Worm (Caenorhabditis elegans) whole organism, L1 larva: ENCODE measurements around the gene zig-13.

ENCODE experiments used
- F16B12.6 ChIP-seq: fragments of 150-350 bp; optimal IDR thresholded peaks from 2 replicates; lab custom pipeline; 2014; ENCODE audit warnings: missing biosample characterization, missing genetic modification characterization
- aha-1 ChIP-seq: fragments of 150-350 bp; optimal IDR thresholded peaks from 2 replicates; lab custom pipeline; 2014; ENCODE audit warnings: missing biosample characterization, missing genetic modification characterization
- ces-1 ChIP-seq: fragments of 150-350 bp; optimal IDR thresholded peaks from 2 replicates; lab custom pipeline; 2014; ENCODE audit warnings: missing biosample characterization, missing genetic modification reagents, missing genetic modification characterization
- efl-1 ChIP-seq, 4 experiments: fragments of 150-350 bp; optimal IDR thresholded peaks in 3 of 4; peaks in 1 of 4; 1 replicate in 1 of 4; 2 replicates in 3 of 4; lab custom pipeline; 2014; ENCODE audit warnings: missing biosample characterization in 2 of 4, missing genetic modification characterization in 2 of 4, missing genetic modification reagents in 2 of 4
- egl-27 ChIP-seq, 2 experiments: fragments of 150-350 bp in 1 of 2; sonication (generic microtip); optimal IDR thresholded peaks; 3 replicates each; lab custom pipeline; 2017 to 2018; ENCODE audit warnings: missing biosample characterization in 2 of 2, missing genetic modification characterization in 2 of 2, missing genetic modification reagents in 2 of 2
- elt-2 ChIP-seq: sonication (generic microtip); optimal IDR thresholded peaks from 2 replicates; lab custom pipeline; 2016; ENCODE audit warnings: missing genetic modification characterization, mild to moderate bottlenecking, inconsistent platforms, missing compliant biosample characterization, missing genetic modification reagents
- elt-3 ChIP-seq, 6 experiments: fragments of 150-350 bp in 1 of 6; sonication (generic microtip); optimal IDR thresholded peaks; 2 replicates each; lab custom pipeline; 2017 to 2018; ENCODE audit warnings: missing biosample characterization in 6 of 6, missing genetic modification characterization in 6 of 6, inconsistent platforms in 1 of 6
- grh-1 ChIP-seq: fragments of 200-800 bp; sonication (Bioruptor generic); IDR thresholded peaks from 2 replicates; pipeline ENCODE4 v1.3.6; 2022; ENCODE audit warnings: missing genetic modification reagents, missing genetic modification characterization, missing compliant biosample characterization
- hpl-2 ChIP-seq: fragments of 150-350 bp; optimal IDR thresholded peaks from 2 replicates; lab custom pipeline; 2014; ENCODE audit warnings: missing biosample characterization, missing genetic modification reagents, missing genetic modification characterization
- irx-1 ChIP-seq: sonication (generic microtip); optimal IDR thresholded peaks from 2 replicates; lab custom pipeline; 2016; ENCODE audit warnings: missing genetic modification characterization, missing compliant biosample characterization
- jun-1 ChIP-seq: fragments of 150-350 bp; optimal IDR thresholded peaks from 2 replicates; lab custom pipeline; 2014; ENCODE audit warnings: missing biosample characterization, missing genetic modification reagents, missing genetic modification characterization
- lin-15B ChIP-seq: fragments of 150-350 bp; sonication (generic microtip); optimal IDR thresholded peaks from 3 replicates; lab custom pipeline; 2014; ENCODE audit warnings: missing biosample characterization, missing genetic modification characterization
- lin-35 ChIP-seq, 2 experiments: fragments of 150-350 bp; optimal IDR thresholded peaks; 2 replicates each; lab custom pipeline; 2014; ENCODE audit warnings: missing biosample characterization in 2 of 2, missing genetic modification characterization in 2 of 2, missing genetic modification reagents in 2 of 2
- lsy-2 ChIP-seq, 2 experiments: fragments of 150-350 bp; optimal IDR thresholded peaks; 2 replicates each; lab custom pipeline; 2014; ENCODE audit warnings: missing biosample characterization in 2 of 2, missing genetic modification characterization in 2 of 2
- mdl-1 ChIP-seq, 2 experiments: fragments of 150-350 bp; optimal IDR thresholded peaks; 2 replicates each; lab custom pipeline; 2014 to 2017; ENCODE audit warnings: missing biosample characterization in 2 of 2, missing genetic modification characterization in 2 of 2, inconsistent platforms in 1 of 2
- mef-2 ChIP-seq: fragments of 150-350 bp; optimal IDR thresholded peaks from 2 replicates; lab custom pipeline; 2014; ENCODE audit warnings: missing biosample characterization, missing genetic modification characterization
- nhr-11 ChIP-seq: fragments of 150-350 bp; optimal IDR thresholded peaks from 2 replicates; lab custom pipeline; 2014; ENCODE audit warnings: missing biosample characterization, missing genetic modification characterization
- nhr-19 ChIP-seq: fragments of 200-800 bp; sonication (Bioruptor generic); conservative IDR thresholded peaks from 2 replicates; pipeline ENCODE4 v1.3.6; 2022; ENCODE audit warnings: missing genetic modification characterization, missing compliant biosample characterization
- nhr-237 ChIP-seq: fragments of 150-350 bp; optimal IDR thresholded peaks from 2 replicates; lab custom pipeline; 2014; ENCODE audit warnings: missing biosample characterization, missing genetic modification characterization
- nhr-28 ChIP-seq: fragments of 150-350 bp; optimal IDR thresholded peaks from 2 replicates; lab custom pipeline; 2014; ENCODE audit warnings: missing biosample characterization, missing genetic modification characterization
- nhr-77 ChIP-seq: fragments of 150-350 bp; optimal IDR thresholded peaks from 2 replicates; lab custom pipeline; 2014; ENCODE audit warnings: missing biosample characterization, missing genetic modification characterization
- nhr-84 ChIP-seq: sonication (generic microtip); optimal IDR thresholded peaks from 2 replicates; lab custom pipeline; 2017; ENCODE audit warnings: missing biosample characterization, missing genetic modification characterization
- nhr-85 ChIP-seq: sonication (generic microtip); peaks from one replicate; lab custom pipeline; 2016; ENCODE audit warnings: missing genetic modification characterization, inconsistent platforms, missing compliant biosample characterization
- nhr-90 ChIP-seq: sonication (generic microtip); optimal IDR thresholded peaks from 2 replicates; lab custom pipeline; 2016; ENCODE audit warnings: mild to moderate bottlenecking, missing genetic modification characterization, missing compliant biosample characterization; ENCODE audit not compliant: poor library complexity
- pag-3 ChIP-seq: sonication (generic microtip); optimal IDR thresholded peaks from 2 replicates; lab custom pipeline; 2017; ENCODE audit warnings: missing genetic modification characterization, mild to moderate bottlenecking, missing compliant biosample characterization, antibody characterized with exemption, borderline replicate concordance; ENCODE audit not compliant: insufficient read depth
- pax-3 ChIP-seq: fragments of 200-800 bp; sonication (Bioruptor generic); optimal IDR thresholded peaks from 2 replicates; lab custom pipeline; 2018; ENCODE audit warnings: mild to moderate bottlenecking, missing genetic modification characterization, moderate library complexity, missing compliant biosample characterization
- pqm-1 ChIP-seq: sonication (generic microtip); optimal IDR thresholded peaks from 3 replicates; lab custom pipeline; 2017; ENCODE audit warnings: missing biosample characterization, missing genetic modification characterization
- snu-23 ChIP-seq: sonication (generic microtip); optimal IDR thresholded peaks from 2 replicates; lab custom pipeline; 2016; ENCODE audit warnings: missing genetic modification characterization, missing compliant biosample characterization
- sup-37 ChIP-seq: fragments of 200-800 bp; sonication (Bioruptor generic); optimal IDR thresholded peaks from 2 replicates; lab custom pipeline; 2018; ENCODE audit warnings: mild to moderate bottlenecking, missing genetic modification characterization, missing compliant biosample characterization
- swsn-7 ChIP-seq: sonication (generic microtip); optimal IDR thresholded peaks from 2 replicates; lab custom pipeline; 2016; ENCODE audit warnings: missing genetic modification characterization, missing compliant biosample characterization
- tlp-1 ChIP-seq: fragments of 150-350 bp; optimal IDR thresholded peaks from 2 replicates; lab custom pipeline; 2014; ENCODE audit warnings: missing biosample characterization, missing genetic modification characterization
- unc-30 ChIP-seq: sonication (generic microtip); optimal IDR thresholded peaks from 2 replicates; lab custom pipeline; 2017; ENCODE audit warnings: missing biosample characterization, missing genetic modification characterization
- ztf-4 ChIP-seq: fragments of 150-350 bp; optimal IDR thresholded peaks from 2 replicates; lab custom pipeline; 2014; ENCODE audit warnings: missing biosample characterization, missing genetic modification characterization

Gene zig-13

DNA sequence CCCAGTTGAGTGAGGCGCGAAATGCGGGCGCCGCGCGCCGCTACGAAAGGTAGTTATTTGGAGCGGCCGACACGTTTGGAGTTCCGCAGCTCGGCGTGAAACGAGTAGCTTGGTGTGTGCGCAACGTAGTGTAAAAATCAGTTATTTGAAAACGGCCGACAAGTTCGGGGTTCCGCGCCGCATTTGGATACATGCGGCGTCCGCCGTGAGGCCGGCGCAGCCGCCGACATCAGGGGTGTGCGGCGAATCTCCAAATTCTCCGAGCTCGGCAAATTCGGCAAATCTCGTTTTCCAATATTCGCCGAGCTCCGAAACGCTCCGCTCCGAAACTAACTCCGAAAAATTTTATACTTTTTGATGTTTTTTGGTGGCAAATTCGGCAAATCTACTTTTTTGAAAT is 1.4 kb upstream of the zig-13 start (continued):
- TF ChIP-seq hpl-2 (GFP tag; lab: Kevin White, UChicago) (no peak), pag-3 (tag; lab: Kevin White, UChicago) (no peak), lsy-2 (tag; optimal IDR thresholded peaks at IDR 0.05; lab: Kevin White, UChicago) (no peak)

DNA sequence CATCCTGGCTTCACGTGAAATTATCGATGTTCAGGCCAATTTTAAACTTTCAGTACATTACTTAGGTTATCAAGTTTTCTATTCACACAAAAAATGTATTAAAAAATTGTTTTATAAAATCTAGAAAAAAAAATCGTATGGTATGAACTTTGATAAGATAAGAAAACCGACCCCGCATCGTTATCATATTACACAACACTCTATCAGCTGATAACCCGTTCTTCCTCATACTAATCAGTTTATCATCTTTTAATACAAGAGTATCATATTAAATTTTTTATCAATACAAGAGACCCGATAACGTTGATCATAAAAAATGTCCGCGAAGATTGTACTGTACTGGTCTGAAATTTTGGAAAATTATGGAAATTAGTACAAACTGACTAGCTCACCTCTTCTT is 2.4 kb downstream of the zig-13 start:
- TF ChIP-seq pax-3 (tag; lab: Kevin White, UChicago) (peak; percentile 34), irx-1 (tag; lab: Kevin White, UChicago) (no peak), aha-1 (tag; lab: Kevin White, UChicago) (no peak), lin-15B (tag; lab: Kevin White, UChicago) (no peak), nhr-28 (tag; lab: Kevin White, UChicago) (no peak), nhr-237 (no peak), jun-1 (peak; percentile 93), nhr-84 (tag; lab: Kevin White, UChicago) (no peak), nhr-90 (tag; lab: Kevin White, UChicago) (peak; percentile 61), lin-35 (GFP tag; optimal IDR thresholded peaks at IDR 0.05; lab: Kevin White, UChicago) (peak in 1 of 2 experiments; percentile 62), nhr-85 (peak; percentile 52), tlp-1 (tag; lab: Kevin White, UChicago) (peak; percentile 92), pqm-1 (tag; lab: Kevin White, UChicago) (peak; percentile 98), mef-2 (tag; lab: Kevin White, UChicago) (no peak), nhr-11 (tag; lab: Kevin White, UChicago) (no peak), nhr-77 (tag; lab: Kevin White, UChicago) (no peak), mdl-1 (tag; optimal IDR thresholded peaks at IDR 0.05; lab: Kevin White, UChicago) (no peak), F16B12.6 (tag; lab: Kevin White, UChicago) (no peak), nhr-19 (GFP tag; lab: Robert Waterston, UW) (peak; percentile 12; the same call in 1 of the 2 replicates), unc-30 (no peak), sup-37 (GFP tag; lab: Kevin White, UChicago) (no peak), elt-3 (tag; optimal IDR thresholded peaks at IDR 0.05; lab: Kevin White, UChicago) (peak; percentile 67 to 100 (median 95)), egl-27 (tag; optimal IDR thresholded peaks at IDR 0.05; lab: Kevin White, UChicago) (peak in 1 of 2 experiments; percentile 6), elt-2 (tag; lab: Kevin White, UChicago) (peak; percentile 100), snu-23 (no peak), swsn-7 (tag; lab: Kevin White, UChicago) (no peak)

DNA sequence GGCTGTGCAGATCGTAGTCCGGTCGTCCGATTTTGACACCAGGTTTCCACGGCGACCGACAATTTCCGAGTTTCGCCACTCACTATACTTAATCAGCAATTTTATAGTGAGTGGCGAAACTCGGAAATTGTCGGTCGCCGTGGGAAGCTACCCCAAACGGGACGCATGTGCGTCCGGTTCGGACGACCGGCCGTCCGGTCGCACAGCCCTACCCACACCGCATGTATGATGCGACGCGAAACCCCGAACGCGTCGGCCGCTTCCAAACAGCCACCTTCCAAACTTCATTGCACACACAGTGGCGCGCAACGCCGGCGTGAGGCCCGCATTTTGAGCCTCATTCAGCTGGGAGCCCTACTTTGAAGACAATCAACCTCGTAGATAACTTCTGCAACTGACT is 5.5 kb downstream of the zig-13 start:
- TF ChIP-seq grh-1 (GFP tag; lab: Robert Waterston, UW) (no peak), jun-1 (no peak), lsy-2 (tag; optimal IDR thresholded peaks at IDR 0.05; lab: Kevin White, UChicago) (no peak), ztf-4 (tag; lab: Kevin White, UChicago) (no peak), lin-35 (GFP tag; optimal IDR thresholded peaks at IDR 0.05; lab: Kevin White, UChicago) (no peak)
- TF ChIP-seq, all 84 proteins: peak for 0

DNA sequence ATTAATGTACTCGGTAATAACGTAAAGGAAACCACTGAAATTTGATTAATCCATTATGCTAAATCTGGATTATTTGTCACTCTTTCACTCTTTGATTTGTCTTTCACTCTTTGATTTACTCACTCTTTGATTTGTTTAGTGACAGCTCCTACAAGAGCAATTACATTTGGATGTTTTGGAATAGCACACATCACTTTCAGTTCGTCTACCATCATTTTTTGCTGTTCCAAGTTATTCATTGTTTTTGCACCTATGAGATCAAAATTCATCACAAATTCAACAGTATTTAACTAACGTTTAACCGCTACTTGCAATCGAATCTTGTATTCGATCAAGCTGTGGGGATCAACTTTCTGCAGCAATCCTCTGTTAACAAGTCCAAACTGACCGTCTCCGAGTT is 7.4 kb downstream of the zig-13 start:
- TF ChIP-seq efl-1 (optimal IDR thresholded peaks at IDR 0.05; lab: Kevin White, UChicago) (no peak), efl-1 (GFP tag; optimal IDR thresholded peaks at IDR 0.05 in 1 of 2; lab: Kevin White, UChicago) (peak in 1 of 2 experiments; percentile 69), elt-3 (tag; optimal IDR thresholded peaks at IDR 0.05; lab: Kevin White, UChicago) (no peak)

DNA sequence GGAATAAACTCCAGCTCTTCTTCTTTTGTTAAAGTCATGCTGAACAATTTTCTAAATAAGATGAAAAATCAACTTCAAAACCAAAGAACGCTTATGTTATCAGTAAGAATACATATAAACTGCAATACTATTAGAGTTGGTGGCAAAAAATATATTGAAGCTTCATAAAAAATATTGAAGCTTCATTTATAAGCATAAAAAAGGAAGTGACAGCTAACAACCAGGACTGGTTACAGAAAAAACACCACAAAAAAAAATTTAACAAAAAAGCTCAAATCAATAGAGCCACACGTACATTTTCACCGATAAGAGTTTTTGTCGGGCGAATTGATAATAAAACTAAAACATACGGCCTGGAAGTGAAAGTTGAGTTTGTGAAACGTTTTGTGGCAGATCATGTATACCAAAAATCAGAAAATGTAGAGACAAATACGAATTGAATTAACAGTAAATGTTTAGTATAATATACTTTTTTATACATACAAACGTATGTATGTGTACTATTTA is 8.9 kb downstream of the zig-13 start, which contains the start of gene sqst-5:
Gene sqst-5, minus strand, starts transcription at position 51 of the 507 bp plus-strand sequence.
- TF ChIP-seq elt-2 (tag; lab: Kevin White, UChicago) (peak; percentile 36), ces-1 (GFP tag; lab: Kevin White, UChicago) (no peak)
- TF ChIP-seq, all 84 proteins: peak for 1
